Fruit fly (Drosophila melanogaster) whole organism, embryonic: ENCODE data around the gene ab.

Source experiments
- Adf1 ChIP-seq: fragments of 200-800 bp; sonication (Bioruptor generic); IDR thresholded peaks from 2 replicates; pipeline ENCODE4 v1.3.6; 2022; ENCODE audit warnings: missing biosample characterization, missing genetic modification characterization
- Atf-2 ChIP-seq: fragments of 200-800 bp; sonication (Bioruptor generic); optimal IDR thresholded peaks from 2 replicates; lab custom pipeline; 2016; ENCODE audit warnings: missing biosample characterization, missing genetic modification characterization
- Blimp-1 ChIP-seq: fragments of 200-800 bp; sonication (Bioruptor generic); optimal IDR thresholded peaks from 3 replicates; lab custom pipeline; 2018; ENCODE audit warnings: missing biosample characterization, missing genetic modification characterization, mild to moderate bottlenecking, moderate library complexity, missing genetic modification reagents
- CG10274 ChIP-seq: fragments of 200-800 bp; sonication (Bioruptor generic); optimal IDR thresholded peaks from 3 replicates; lab custom pipeline; 2017; ENCODE audit warnings: missing biosample characterization, mild to moderate bottlenecking, missing genetic modification characterization
- CG10321 ChIP-seq: fragments of 200-800 bp; sonication (Bioruptor generic); IDR thresholded peaks from 2 replicates; pipeline ENCODE4 v1.3.6; 2022; ENCODE audit warnings: missing biosample characterization, missing genetic modification characterization
- CG10959 ChIP-seq: fragments of 200-800 bp; sonication (Bioruptor generic); IDR thresholded peaks from 2 replicates; pipeline ENCODE4 v1.3.6; 2022; ENCODE audit warnings: missing biosample characterization, missing genetic modification characterization
- CG11456 ChIP-seq: fragments of 200-800 bp; sonication (Bioruptor generic); IDR thresholded peaks from 3 replicates; pipeline ENCODE4 v1.3.6; 2022; ENCODE audit warnings: missing biosample characterization, missing genetic modification characterization
- CG12391 ChIP-seq: fragments of 200-800 bp; sonication (Bioruptor generic); optimal IDR thresholded peaks from 3 replicates; lab custom pipeline; 2018; ENCODE audit warnings: missing biosample characterization, mild to moderate bottlenecking, missing genetic modification characterization, moderate library complexity
- CG13424 ChIP-seq: fragments of 200-800 bp; sonication (Bioruptor generic); optimal IDR thresholded peaks from 2 replicates; lab custom pipeline; 2019; ENCODE audit warnings: missing biosample characterization, mild to moderate bottlenecking, missing genetic modification characterization, moderate library complexity
- CG17361 ChIP-seq: fragments of 200-800 bp; sonication (Bioruptor generic); IDR thresholded peaks from 3 replicates; pipeline ENCODE4 v1.3.6; 2022; ENCODE audit warnings: missing biosample characterization, missing genetic modification characterization
- CG17802 ChIP-seq: fragments of 200-800 bp; sonication (Bioruptor generic); optimal IDR thresholded peaks from 2 replicates; lab custom pipeline; 2018; ENCODE audit warnings: missing biosample characterization, mild to moderate bottlenecking, missing genetic modification characterization, moderate library complexity
- CG2875 ChIP-seq: fragments of 200-800 bp; sonication (Bioruptor generic); optimal IDR thresholded peaks from 2 replicates; lab custom pipeline; 2017; ENCODE audit warnings: missing biosample characterization, mild to moderate bottlenecking, missing genetic modification characterization, missing genetic modification reagents
- CG3163 ChIP-seq: fragments of 200-800 bp; sonication (Bioruptor generic); optimal IDR thresholded peaks from 3 replicates; lab custom pipeline; 2016; ENCODE audit warnings: missing biosample characterization, missing genetic modification characterization
- CG32532 ChIP-seq: fragments of 200-800 bp; sonication (Bioruptor generic); IDR thresholded peaks from 2 replicates; pipeline ENCODE4 v1.3.6; 2022; ENCODE audit warnings: missing biosample characterization, missing genetic modification characterization
- CG34376 ChIP-seq: fragments of 200-800 bp; sonication (Bioruptor generic); optimal IDR thresholded peaks from 2 replicates; lab custom pipeline; 2018; ENCODE audit warnings: missing biosample characterization, mild to moderate bottlenecking, missing genetic modification characterization
- CG34422 ChIP-seq: fragments of 200-800 bp; sonication (Bioruptor generic); IDR thresholded peaks from 3 replicates; pipeline ENCODE4 v1.3.6; 2022; ENCODE audit warnings: missing biosample characterization, missing genetic modification characterization
- CG4282 ChIP-seq: fragments of 200-800 bp; sonication (Bioruptor generic); optimal IDR thresholded peaks from 2 replicates; lab custom pipeline; 2016; ENCODE audit warnings: missing biosample characterization, missing genetic modification characterization
- CG4617 ChIP-seq: fragments of 200-800 bp; sonication (Bioruptor generic); optimal IDR thresholded peaks from 3 replicates; lab custom pipeline; 2016; ENCODE audit warnings: missing biosample characterization, missing genetic modification characterization, borderline replicate concordance
- CG5180 ChIP-seq: fragments of 200-800 bp; sonication (Bioruptor generic); optimal IDR thresholded peaks from 3 replicates; lab custom pipeline; 2017; ENCODE audit warnings: missing biosample characterization, missing genetic modification characterization, mild to moderate bottlenecking, moderate library complexity, missing genetic modification reagents
- CG6654 ChIP-seq: fragments of 200-800 bp; sonication (Bioruptor generic); optimal IDR thresholded peaks from 2 replicates; lab custom pipeline; 2017; ENCODE audit warnings: missing biosample characterization, mild to moderate bottlenecking, missing genetic modification characterization
- CG7357 ChIP-seq: fragments of 200-800 bp; sonication (Bioruptor generic); IDR thresholded peaks from 3 replicates; pipeline ENCODE4 v1.3.6; 2022; ENCODE audit warnings: missing biosample characterization, missing genetic modification characterization
- CG7745 ChIP-seq: fragments of 200-800 bp; sonication (Bioruptor generic); optimal IDR thresholded peaks from 2 replicates; lab custom pipeline; 2018; ENCODE audit warnings: missing biosample characterization, mild to moderate bottlenecking, missing genetic modification characterization, moderate library complexity
- D19B ChIP-seq: fragments of 200-800 bp; sonication (Bioruptor generic); optimal IDR thresholded peaks from 2 replicates; lab custom pipeline; 2017; ENCODE audit warnings: missing biosample characterization, mild to moderate bottlenecking, missing genetic modification characterization
- Dad ChIP-seq: fragments of 200-800 bp; sonication (Bioruptor generic); optimal IDR thresholded peaks from 3 replicates; lab custom pipeline; 2016; ENCODE audit warnings: missing biosample characterization, missing genetic modification characterization
- Dref ChIP-seq: fragments of 200-800 bp; sonication (Bioruptor generic); IDR thresholded peaks from 2 replicates; pipeline ENCODE4 v1.3.6; 2022; ENCODE audit warnings: missing biosample characterization, missing genetic modification characterization
- Drgx ChIP-seq: fragments of 200-800 bp; sonication (Bioruptor generic); IDR thresholded peaks from 2 replicates; pipeline ENCODE4 v1.3.6; 2022; ENCODE audit warnings: missing biosample characterization, missing genetic modification characterization
- E2f2 ChIP-seq: fragments of 200-800 bp; sonication (Bioruptor generic); IDR thresholded peaks from 2 replicates; pipeline ENCODE4 v1.3.6; 2022; ENCODE audit warnings: missing biosample characterization, missing genetic modification characterization
- Eip74EF ChIP-seq, 2 experiments: fragments of 200-800 bp in 1 of 2; fragments of >200 bp in 1 of 2; sonication (Bioruptor generic) in 1 of 2; optimal IDR thresholded peaks; 2 replicates each; lab custom pipeline; 2017 to 2019; ENCODE audit warnings: missing biosample characterization in 2 of 2, missing genetic modification characterization in 2 of 2, mild to moderate bottlenecking in 1 of 2, moderate library complexity in 1 of 2
- Ets65A ChIP-seq: fragments of 200-800 bp; sonication (Bioruptor generic); peaks from one replicate; lab custom pipeline; 2016; ENCODE audit warnings: missing biosample characterization, missing genetic modification characterization
- Hey ChIP-seq: fragments of 200-800 bp; sonication (Bioruptor generic); optimal IDR thresholded peaks from 3 replicates; lab custom pipeline; 2018; ENCODE audit warnings: missing biosample characterization, mild to moderate bottlenecking, missing genetic modification characterization
- Oli ChIP-seq: fragments of 200-800 bp; sonication (Bioruptor generic); optimal IDR thresholded peaks from 2 replicates; lab custom pipeline; 2018; ENCODE audit warnings: missing biosample characterization, mild to moderate bottlenecking, missing genetic modification characterization, moderate library complexity
- Scr ChIP-seq: fragments of 200-800 bp; sonication (Bioruptor generic); IDR thresholded peaks from 2 replicates; pipeline ENCODE4 v1.3.6; 2022; ENCODE audit warnings: missing biosample characterization, missing genetic modification characterization; ENCODE audit not compliant: partially characterized antibody
- Sry-δ ChIP-seq: fragments of 200-800 bp; sonication (Bioruptor generic); optimal IDR thresholded peaks from 2 replicates; lab custom pipeline; 2016; ENCODE audit warnings: missing biosample characterization, missing genetic modification characterization
- Stat92E ChIP-seq, 3 experiments: fragments of >200 bp in 2 of 3; fragments of 200-800 bp in 1 of 3; sonication (Bioruptor generic) in 1 of 3; optimal IDR thresholded peaks; 2 replicates each; lab custom pipeline; 2017 to 2019; ENCODE audit warnings: missing biosample characterization in 3 of 3, missing genetic modification characterization in 3 of 3, mild to moderate bottlenecking in 1 of 3, moderate library complexity in 1 of 3
- ab ChIP-seq: fragments of 200-800 bp; sonication (Bioruptor generic); optimal IDR thresholded peaks from 2 replicates; lab custom pipeline; 2016; ENCODE audit warnings: missing biosample characterization, missing genetic modification characterization
- az2 ChIP-seq: fragments of 200-800 bp; sonication (Bioruptor generic); optimal IDR thresholded peaks from 3 replicates; lab custom pipeline; 2016; ENCODE audit warnings: missing biosample characterization, missing genetic modification characterization
- bowl ChIP-seq: fragments of 200-800 bp; sonication (Bioruptor generic); IDR thresholded peaks from 2 replicates; pipeline ENCODE4 v1.3.6; 2022; ENCODE audit warnings: missing biosample characterization, missing genetic modification characterization
- br ChIP-seq: fragments of >200 bp; optimal IDR thresholded peaks from 2 replicates; lab custom pipeline; 2017
- bsh ChIP-seq, 2 experiments: fragments of 200-800 bp; sonication (Bioruptor generic); optimal IDR thresholded peaks; 2 replicates each; lab custom pipeline; 2017 to 2018; ENCODE audit warnings: mild to moderate bottlenecking in 2 of 2, missing biosample characterization in 2 of 2, missing genetic modification characterization in 2 of 2, moderate library complexity in 1 of 2
- cas ChIP-seq: fragments of 200-800 bp; sonication (Bioruptor generic); IDR thresholded peaks from 2 replicates; pipeline ENCODE4 v1.3.6; 2022; ENCODE audit warnings: missing biosample characterization, missing genetic modification characterization
- dan ChIP-seq: fragments of 200-800 bp; sonication (Bioruptor generic); IDR thresholded peaks from 2 replicates; pipeline ENCODE4 v1.3.6; 2022; ENCODE audit warnings: missing biosample characterization, missing genetic modification characterization
- emc ChIP-seq: fragments of 200-800 bp; sonication (Bioruptor generic); optimal IDR thresholded peaks from 2 replicates; lab custom pipeline; 2016; ENCODE audit warnings: missing biosample characterization, missing genetic modification characterization
- ems ChIP-seq: fragments of 200-800 bp; sonication (Bioruptor generic); optimal IDR thresholded peaks from 3 replicates; lab custom pipeline; 2016; ENCODE audit warnings: missing biosample characterization, missing genetic modification characterization
- mld ChIP-seq: fragments of 200-800 bp; sonication (Bioruptor generic); IDR thresholded peaks from 3 replicates; pipeline ENCODE4 v1.3.6; 2022; ENCODE audit warnings: missing biosample characterization, missing genetic modification characterization; ENCODE audit not compliant: partially characterized antibody
- sisA ChIP-seq: fragments of 200-800 bp; sonication (Bioruptor generic); IDR thresholded peaks from 2 replicates; pipeline ENCODE4 v1.3.6; 2022; ENCODE audit warnings: missing biosample characterization, missing genetic modification characterization
- slp2 ChIP-seq: fragments of 200-800 bp; sonication (Bioruptor generic); optimal IDR thresholded peaks from 2 replicates; lab custom pipeline; 2016; ENCODE audit warnings: missing biosample characterization, missing genetic modification characterization
- usp ChIP-seq: fragments of >200 bp; optimal IDR thresholded peaks from 2 replicates; lab custom pipeline; 2017; ENCODE audit warnings: missing biosample characterization, missing genetic modification characterization
- wek ChIP-seq: fragments of 200-800 bp; sonication (Bioruptor generic); optimal IDR thresholded peaks from 3 replicates; lab custom pipeline; 2018; ENCODE audit warnings: missing biosample characterization, mild to moderate bottlenecking, missing genetic modification characterization, moderate library complexity
- z ChIP-seq: fragments of 200-800 bp; sonication (Bioruptor generic); IDR thresholded peaks from 3 replicates; pipeline ENCODE4 v1.3.6; 2022; ENCODE audit warnings: missing biosample characterization, missing genetic modification characterization
- zen ChIP-seq: fragments of 200-800 bp; sonication (Bioruptor generic); optimal IDR thresholded peaks from 3 replicates; lab custom pipeline; 2018; ENCODE audit warnings: missing biosample characterization, mild to moderate bottlenecking, missing genetic modification characterization, moderate library complexity

The ab gene

dm6 chr2L:11219446-11220038, 9.1 kb downstream of the ab start (continued):
- peak; percentile 60 for TF ChIP-seq CG12391
- TF ChIP-seq Drgx (GFP tag; lab: Robert Waterston, UW) = peak; percentile 61
- no peak for TF ChIP-seq ems (GFP tag; lab: Kevin White, UChicago)
- TF ChIP-seq CG7745 (tag; lab: Kevin White, UChicago) = no peak
- peak; percentile 27 to 63 for TF ChIP-seq bsh (GFP tag; optimal IDR thresholded peaks at IDR 0.05; lab: Kevin White, UChicago)
- TF ChIP-seq CG34422 (GFP tag; lab: Robert Waterston, UW) = 0 out of 3 replicates have a peak, but pooled peaks have one; percentile 14
- TF ChIP-seq CG4617 = no peak
- TF ChIP-seq CG4282 (GFP tag; lab: Kevin White, UChicago) = no peak
- TF ChIP-seq Oli (tag; lab: Kevin White, UChicago) = peak; percentile 68
- TF ChIP-seq br = no peak
- TF ChIP-seq mld (GFP tag; lab: Robert Waterston, UW) = no peak
- TF ChIP-seq Scr (GFP tag; lab: Robert Waterston, UW) = no peak
- TF ChIP-seq Dref (GFP tag; lab: Robert Waterston, UW) = no peak
- TF ChIP-seq zen (tag; lab: Kevin White, UChicago) = no peak
- no peak for TF ChIP-seq ab
- no peak for TF ChIP-seq CG10274 (GFP tag; lab: Kevin White, UChicago)
- 0 out of 2 replicates have a peak, but pooled peaks have one; percentile 15 for TF ChIP-seq CG32532 (GFP tag; lab: Robert Waterston, UW)
- TF ChIP-seq Dad (GFP tag; lab: Kevin White, UChicago) = no peak
- TF ChIP-seq usp (GFP tag; lab: Kevin White, UChicago) = no peak
- TF ChIP-seq Sry-δ (GFP tag; lab: Kevin White, UChicago) = no peak
- no peak for TF ChIP-seq Stat92E (GFP tag; optimal IDR thresholded peaks at IDR 0.05; lab: Kevin White, UChicago)
- TF ChIP-seq Adf1 = no peak
- TF ChIP-seq CG17361 (GFP tag; lab: Robert Waterston, UW) = peak; percentile 49
- no peak for TF ChIP-seq CG34376 (GFP tag; lab: Kevin White, UChicago)
- TF ChIP-seq cas (GFP tag; lab: Robert Waterston, UW) = no peak
- no peak for TF ChIP-seq dan (GFP tag; lab: Robert Waterston, UW)
- TF ChIP-seq z (GFP tag; lab: Robert Waterston, UW) = no peak
- peak; percentile 53; the same call in 1 of the 2 replicates for TF ChIP-seq CG10321 (GFP tag; lab: Robert Waterston, UW)
- no peak for TF ChIP-seq CG17802 (tag; lab: Kevin White, UChicago)
- TF ChIP-seq Ets65A (GFP tag; lab: Kevin White, UChicago) = peak; percentile 70
- peak; percentile 41; the same call in 1 of the 2 replicates for TF ChIP-seq E2f2 (GFP tag; lab: Robert Waterston, UW)
- TF ChIP-seq D19B = no peak
- TF ChIP-seq CG13424 (tag; lab: Kevin White, UChicago) = peak; percentile 75
- no peak for TF ChIP-seq Atf-2 (GFP tag; lab: Kevin White, UChicago)
- peak; percentile 55 for TF ChIP-seq Blimp-1 (GFP tag; lab: Kevin White, UChicago)
- TF ChIP-seq wek = no peak
- TF ChIP-seq bowl (GFP tag; lab: Robert Waterston, UW) = no peak
- TF ChIP-seq slp2 = no peak
- TF ChIP-seq Eip74EF (GFP tag; optimal IDR thresholded peaks at IDR 0.05; lab: Kevin White, UChicago) = no peak
- no peak for TF ChIP-seq CG3163 (GFP tag; lab: Kevin White, UChicago)
- no peak for TF ChIP-seq CG6654 (GFP tag; lab: Kevin White, UChicago)
- no peak for TF ChIP-seq CG11456 (GFP tag; lab: Robert Waterston, UW)
- TF ChIP-seq CG7357 = 0 out of 3 replicates have a peak, but pooled peaks have one; percentile 45
- TF ChIP-seq emc (GFP tag; lab: Kevin White, UChicago) = no peak
- TF ChIP-seq az2 (GFP tag; lab: Kevin White, UChicago) = peak; percentile 22
- TF ChIP-seq CG10959 (GFP tag; lab: Robert Waterston, UW) = no peak
- TF ChIP-seq sisA (GFP tag; lab: Robert Waterston, UW) = peak; percentile 52; the same call in 1 of the 2 replicates
- no peak for TF ChIP-seq Hey (tag; lab: Kevin White, UChicago)
- TF ChIP-seq CG5180 = peak; percentile 53
- TF ChIP-seq CG2875 (GFP tag; lab: Kevin White, UChicago) = no peak
